Fruit fly (Drosophila melanogaster) whole organism, prepupa: Measurements from ENCODE around the gene CG13857.

Source experiments
- CG10631 ChIP-seq: fragments of 200-800 bp; sonication (Bioruptor generic); optimal IDR thresholded peaks from 2 replicates; lab custom pipeline; 2016; ENCODE audit warnings: missing biosample characterization, missing genetic modification characterization
- CG10669 ChIP-seq: fragments of 200-800 bp; sonication (Bioruptor generic); optimal IDR thresholded peaks from 3 replicates; lab custom pipeline; 2018; ENCODE audit warnings: missing biosample characterization, mild to moderate bottlenecking, missing genetic modification characterization, moderate library complexity
- CG11294 ChIP-seq: fragments of 200-800 bp; sonication (Bioruptor generic); IDR thresholded peaks from 2 replicates; pipeline ENCODE4 v1.3.6; 2022; ENCODE audit warnings: missing biosample characterization, missing genetic modification characterization
- CG11762 ChIP-seq: fragments of 200-800 bp; sonication (Bioruptor generic); optimal IDR thresholded peaks from 3 replicates; lab custom pipeline; 2016; ENCODE audit warnings: missing biosample characterization, missing genetic modification characterization; ENCODE audit not compliant: insufficient read depth
- CG15336 ChIP-seq: fragments of 200-800 bp; sonication (Bioruptor generic); IDR thresholded peaks from 2 replicates; pipeline ENCODE4 v1.3.6; 2022; ENCODE audit warnings: missing biosample characterization, missing genetic modification characterization
- CG1621 ChIP-seq: fragments of 200-800 bp; sonication (Bioruptor generic); optimal IDR thresholded peaks from 3 replicates; lab custom pipeline; 2018; ENCODE audit warnings: missing biosample characterization, mild to moderate bottlenecking, missing genetic modification characterization
- CG16779 ChIP-seq: fragments of 200-800 bp; sonication (Bioruptor generic); optimal IDR thresholded peaks from 3 replicates; lab custom pipeline; 2017; ENCODE audit warnings: missing biosample characterization, mild to moderate bottlenecking, missing genetic modification characterization
- CG3032 ChIP-seq: fragments of 200-800 bp; optimal IDR thresholded peaks from 2 replicates; lab custom pipeline; 2019; ENCODE audit warnings: missing biosample characterization, mild to moderate bottlenecking, missing genetic modification characterization, moderate library complexity
- CG31627 ChIP-seq: fragments of 200-800 bp; sonication (Bioruptor generic); optimal IDR thresholded peaks from 3 replicates; lab custom pipeline; 2016; ENCODE audit warnings: missing biosample characterization, missing genetic modification characterization
- CG34406 ChIP-seq: fragments of 200-800 bp; sonication (Bioruptor generic); optimal IDR thresholded peaks from 3 replicates; lab custom pipeline; 2016; ENCODE audit warnings: missing biosample characterization, missing genetic modification characterization
- CG6163 ChIP-seq: fragments of 200-800 bp; sonication (Bioruptor generic); IDR thresholded peaks from 3 replicates; pipeline ENCODE4 v1.3.6; 2022; ENCODE audit warnings: missing biosample characterization, missing genetic modification characterization
- CG6792 ChIP-seq: fragments of 200-800 bp; sonication (Bioruptor generic); optimal IDR thresholded peaks from 3 replicates; lab custom pipeline; 2016; ENCODE audit warnings: missing biosample characterization, missing genetic modification characterization
- CG6854 ChIP-seq: fragments of 200-800 bp; sonication (Bioruptor generic); optimal IDR thresholded peaks from 2 replicates; lab custom pipeline; 2017; ENCODE audit warnings: missing biosample characterization, mild to moderate bottlenecking, missing genetic modification characterization
- CG7368 ChIP-seq: fragments of 200-800 bp; sonication (Bioruptor generic); optimal IDR thresholded peaks from 3 replicates; lab custom pipeline; 2016; ENCODE audit warnings: missing biosample characterization, missing genetic modification characterization
- CG8319 ChIP-seq: fragments of 200-800 bp; sonication (Bioruptor generic); optimal IDR thresholded peaks from 3 replicates; lab custom pipeline; 2016; ENCODE audit warnings: missing biosample characterization, missing genetic modification characterization
- CG8632 ChIP-seq: fragments of 200-800 bp; sonication (Bioruptor generic); optimal IDR thresholded peaks from 3 replicates; lab custom pipeline; 2016; ENCODE audit warnings: missing biosample characterization, missing genetic modification characterization
- Eip75B ChIP-seq: fragments of 200-800 bp; sonication (Bioruptor generic); optimal IDR thresholded peaks from 3 replicates; lab custom pipeline; 2016; ENCODE audit warnings: missing biosample characterization, missing genetic modification characterization
- Eip78C ChIP-seq: fragments of 200-800 bp; sonication (Bioruptor generic); peaks from one replicate; lab custom pipeline; 2016; ENCODE audit warnings: missing biosample characterization, missing genetic modification characterization
- Eip93F ChIP-seq: fragments of 200-800 bp; sonication (Bioruptor generic); optimal IDR thresholded peaks from 2 replicates; lab custom pipeline; 2016; ENCODE audit warnings: missing biosample characterization, mild to moderate bottlenecking, missing genetic modification characterization
- Ets21C ChIP-seq: fragments of 200-800 bp; sonication (Bioruptor generic); optimal IDR thresholded peaks from 3 replicates; lab custom pipeline; 2016; ENCODE audit warnings: missing biosample characterization, missing genetic modification characterization
- Hr4 ChIP-seq: fragments of 200-800 bp; sonication (Bioruptor generic); optimal IDR thresholded peaks from 3 replicates; lab custom pipeline; 2016; ENCODE audit warnings: missing biosample characterization, missing genetic modification characterization
- Lpt ChIP-seq: fragments of 200-800 bp; sonication (Bioruptor generic); optimal IDR thresholded peaks from 3 replicates; lab custom pipeline; 2016; ENCODE audit warnings: missing biosample characterization, missing genetic modification characterization
- Met ChIP-seq: fragments of 200-800 bp; sonication (Bioruptor generic); optimal IDR thresholded peaks from 3 replicates; lab custom pipeline; 2016; ENCODE audit warnings: missing biosample characterization, missing genetic modification characterization
- Smox ChIP-seq: fragments of 200-800 bp; sonication (Bioruptor generic); optimal IDR thresholded peaks from 3 replicates; lab custom pipeline; 2016; ENCODE audit warnings: missing biosample characterization, missing genetic modification characterization
- Sox102F ChIP-seq: fragments of 200-800 bp; sonication (Bioruptor generic); optimal IDR thresholded peaks from 2 replicates; lab custom pipeline; 2016; ENCODE audit warnings: missing biosample characterization, mild to moderate bottlenecking, missing genetic modification characterization
- Sox14 ChIP-seq: fragments of 200-800 bp; sonication (Bioruptor generic); optimal IDR thresholded peaks from 3 replicates; lab custom pipeline; 2016; ENCODE audit warnings: missing biosample characterization, missing genetic modification characterization
- Sox15 ChIP-seq: fragments of 200-800 bp; sonication (Bioruptor generic); optimal IDR thresholded peaks from 3 replicates; lab custom pipeline; 2016; ENCODE audit warnings: missing biosample characterization, missing genetic modification characterization
- achi ChIP-seq: fragments of 200-800 bp; sonication (Bioruptor generic); optimal IDR thresholded peaks from 3 replicates; lab custom pipeline; 2016; ENCODE audit warnings: missing biosample characterization, missing genetic modification characterization
- acj6 ChIP-seq: fragments of 200-800 bp; sonication (Bioruptor generic); optimal IDR thresholded peaks from 3 replicates; lab custom pipeline; 2016; ENCODE audit warnings: missing biosample characterization, missing genetic modification characterization
- dac ChIP-seq: fragments of 200-800 bp; sonication (Bioruptor generic); optimal IDR thresholded peaks from 2 replicates; lab custom pipeline; 2017; ENCODE audit warnings: missing biosample characterization, mild to moderate bottlenecking, missing genetic modification characterization
- dsx ChIP-seq: fragments of 200-800 bp; optimal IDR thresholded peaks from 3 replicates; lab custom pipeline; 2019; ENCODE audit warnings: missing biosample characterization, mild to moderate bottlenecking, missing genetic modification characterization, moderate library complexity; ENCODE audit not compliant: poor library complexity, severe bottlenecking
- eg ChIP-seq: fragments of 200-800 bp; sonication (Bioruptor generic); IDR thresholded peaks from 3 replicates; pipeline ENCODE4 v1.3.6; 2022; ENCODE audit warnings: missing biosample characterization, missing genetic modification characterization
- esn ChIP-seq: fragments of 200-800 bp; sonication (Bioruptor generic); optimal IDR thresholded peaks from 2 replicates; lab custom pipeline; 2016; ENCODE audit warnings: missing biosample characterization, mild to moderate bottlenecking, missing genetic modification characterization, moderate library complexity
- fd59A ChIP-seq: fragments of 200-800 bp; sonication (Bioruptor generic); optimal IDR thresholded peaks from 2 replicates; lab custom pipeline; 2017; ENCODE audit warnings: missing biosample characterization, mild to moderate bottlenecking, missing genetic modification characterization, missing genetic modification reagents
- fkh ChIP-seq: fragments of 200-800 bp; sonication (Bioruptor generic); optimal IDR thresholded peaks from 3 replicates; lab custom pipeline; 2017; ENCODE audit warnings: missing biosample characterization, mild to moderate bottlenecking, missing genetic modification characterization, moderate library complexity
- lz ChIP-seq: fragments of 200-800 bp; sonication (Bioruptor generic); optimal IDR thresholded peaks from 3 replicates; lab custom pipeline; 2016; ENCODE audit warnings: missing biosample characterization, missing genetic modification characterization
- net ChIP-seq: fragments of 200-800 bp; sonication (Bioruptor generic); optimal IDR thresholded peaks from 3 replicates; lab custom pipeline; 2016; ENCODE audit warnings: missing biosample characterization, missing genetic modification characterization
- salr ChIP-seq, 2 experiments: fragments of 200-800 bp; sonication (Bioruptor generic); optimal IDR thresholded peaks; 3 replicates each; lab custom pipeline; 2016 to 2018; ENCODE audit warnings: missing biosample characterization in 2 of 2, missing genetic modification characterization in 2 of 2, mild to moderate bottlenecking in 1 of 2
- spab ChIP-seq: fragments of 200-800 bp; sonication (Bioruptor generic); optimal IDR thresholded peaks from 2 replicates; lab custom pipeline; 2017; ENCODE audit warnings: missing biosample characterization, mild to moderate bottlenecking, missing genetic modification characterization, missing genetic modification reagents
- ss ChIP-seq, 2 experiments: fragments of 200-800 bp; sonication (Bioruptor generic); optimal IDR thresholded peaks; 2 replicates in 1 of 2; 3 replicates in 1 of 2; lab custom pipeline; 2017 to 2018; ENCODE audit warnings: mild to moderate bottlenecking in 2 of 2, missing biosample characterization in 2 of 2, missing genetic modification characterization in 2 of 2, moderate library complexity in 1 of 2
- svp ChIP-seq: fragments of 200-800 bp; sonication (Bioruptor generic); peaks from one replicate; lab custom pipeline; 2016; ENCODE audit warnings: missing biosample characterization, missing genetic modification characterization
- topi ChIP-seq: fragments of 200-800 bp; sonication (Bioruptor generic); optimal IDR thresholded peaks from 3 replicates; lab custom pipeline; 2016; ENCODE audit warnings: missing biosample characterization, missing genetic modification characterization
- vri ChIP-seq: fragments of 200-800 bp; sonication (Bioruptor generic); optimal IDR thresholded peaks from 3 replicates; lab custom pipeline; 2016; ENCODE audit warnings: missing biosample characterization, mild to moderate bottlenecking, missing genetic modification characterization

The CG13857 gene

dm6 chr3R:22421618-22422017 lies 27.7 kb upstream of the CG13857 start (continued):
- no peak for TF ChIP-seq CG10631
- peak; percentile 86 for TF ChIP-seq CG6163
- TF ChIP-seq Eip93F: peak; percentile 24
- peak; percentile 86 for TF ChIP-seq esn (GFP tag; lab: Kevin White, UChicago)
- TF ChIP-seq acj6: peak; percentile 72
- TF ChIP-seq Sox14 (GFP tag; lab: Kevin White, UChicago): peak; percentile 75
- no peak for TF ChIP-seq dsx
- TF ChIP-seq eg: peak; percentile 88
- no peak for TF ChIP-seq fd59A (GFP tag; lab: Kevin White, UChicago)
- peak; percentile 23 for TF ChIP-seq CG10669 (GFP tag; lab: Kevin White, UChicago)
- TF ChIP-seq salr (GFP tag; optimal IDR thresholded peaks at IDR 0.05; lab: Kevin White, UChicago): no peak
- peak; percentile 45 for TF ChIP-seq vri
- TF ChIP-seq CG8632 (GFP tag; lab: Kevin White, UChicago): peak; percentile 71
- no peak for TF ChIP-seq Lpt (GFP tag; lab: Kevin White, UChicago)
- peak; percentile 24 for TF ChIP-seq CG11762

dm6 chr3R:22420911-22421310 lies 27.0 kb upstream of the CG13857 start, which contains the start of the genes Nop56 and mats:
Nop56 (minus strand) TSS chr3R:22421068.
mats (plus strand) TSS chr3R:22421161.
- TF ChIP-seq CG31627 (GFP tag; lab: Kevin White, UChicago) (no peak), Eip78C (peak; percentile 55), eg (no peak), Ets21C (GFP tag; lab: Kevin White, UChicago) (no peak), fkh (peak; percentile 7), svp (GFP tag; lab: Kevin White, UChicago) (peak; percentile 70), vri (peak; percentile 46), salr (GFP tag; optimal IDR thresholded peaks at IDR 0.05; lab: Kevin White, UChicago) (peak in 1 of 2 experiments; percentile 1), topi (GFP tag; lab: Kevin White, UChicago) (peak; percentile 26), Eip93F (peak; percentile 14), achi (GFP tag; lab: Kevin White, UChicago) (no peak), Sox14 (GFP tag; lab: Kevin White, UChicago) (peak; percentile 41), lz (no peak)
- TF ChIP-seq, all 60 proteins: peak for 8

DNA sequence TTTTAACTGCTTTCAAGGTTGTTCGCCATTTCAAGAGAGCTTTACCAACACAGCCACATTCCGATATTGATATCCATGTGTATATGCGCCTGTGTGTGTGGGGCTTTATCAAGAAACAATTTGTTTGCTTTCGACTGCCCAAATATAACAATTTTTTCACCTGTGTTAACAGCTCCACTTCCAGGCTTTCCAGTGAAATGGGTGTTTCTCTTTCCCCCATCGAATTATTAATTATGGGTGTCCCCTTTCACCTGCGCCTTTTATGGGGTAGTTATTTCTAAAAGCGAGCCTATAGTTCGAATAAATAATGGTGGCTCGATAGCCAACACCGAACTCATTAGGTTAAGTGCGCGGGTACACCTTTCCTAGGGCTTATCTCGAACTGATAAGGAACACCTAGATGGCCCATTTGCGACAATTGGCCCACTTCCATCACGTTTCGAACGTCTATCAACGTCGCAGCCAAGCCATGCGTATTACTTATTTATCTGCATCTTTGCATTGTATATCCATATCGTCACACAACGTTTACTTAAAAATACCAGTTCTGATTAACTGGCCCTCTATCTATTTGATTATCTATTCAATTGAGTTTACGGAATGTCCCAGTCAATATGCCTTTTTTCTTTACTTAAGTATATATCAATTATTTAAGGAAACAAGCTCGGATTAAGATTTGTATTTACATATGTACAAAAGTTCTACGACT lies 18.1 kb upstream of the CG13857 start:
- TF ChIP-seq fkh (peak; percentile 86), Eip78C (peak; percentile 27), vri (peak; percentile 27), CG3032 (tag; lab: Kevin White, UChicago) (no peak), CG6854 (GFP tag; lab: Kevin White, UChicago) (no peak), svp (GFP tag; lab: Kevin White, UChicago) (peak; percentile 73)
- TF ChIP-seq, all 60 proteins: peak for 4

- TF ChIP-seq CG11294 (GFP tag; lab: Robert Waterston, UW): peak; percentile 18; the same call in 1 of the 2 replicates
- no peak for TF ChIP-seq dac (GFP tag; lab: Kevin White, UChicago)
- TF ChIP-seq vri: peak; percentile 43
- TF ChIP-seq Met (GFP tag; lab: Kevin White, UChicago): peak; percentile 77
- peak; percentile 79 for TF ChIP-seq achi (GFP tag; lab: Kevin White, UChicago)
- TF ChIP-seq Sox15 (GFP tag; lab: Kevin White, UChicago): peak; percentile 70
- TF ChIP-seq Sox102F (GFP tag; lab: Kevin White, UChicago): no peak
- no peak for TF ChIP-seq CG15336 (GFP tag; lab: Robert Waterston, UW)
- no peak for TF ChIP-seq dsx
- TF ChIP-seq fkh: peak; percentile 64
- peak; percentile 65 for TF ChIP-seq CG6792 (GFP tag; lab: Kevin White, UChicago)
- peak; percentile 80 for TF ChIP-seq topi (GFP tag; lab: Kevin White, UChicago)
- no peak for TF ChIP-seq ss (GFP tag; optimal IDR thresholded peaks at IDR 0.05; lab: Kevin White, UChicago)
- peak; percentile 79 for TF ChIP-seq Eip75B (GFP tag; lab: Kevin White, UChicago)
- peak; percentile 73 for TF ChIP-seq CG3032 (tag; lab: Kevin White, UChicago)
- TF ChIP-seq Smox (GFP tag; lab: Kevin White, UChicago): peak; percentile 72
- TF ChIP-seq CG1621: no peak
- TF ChIP-seq spab (GFP tag; lab: Kevin White, UChicago): no peak
- TF ChIP-seq net (GFP tag; lab: Kevin White, UChicago): peak; percentile 55
- no peak for TF ChIP-seq Hr4 (GFP tag; lab: Kevin White, UChicago)
- TF ChIP-seq CG16779: no peak
- TF ChIP-seq CG8319 (GFP tag; lab: Kevin White, UChicago): peak; percentile 69
- no peak for TF ChIP-seq CG7368 (GFP tag; lab: Kevin White, UChicago)
- TF ChIP-seq CG34406 (GFP tag; lab: Kevin White, UChicago): peak; percentile 65
Observed at dm6 chr3R:22410537-22411360, 16.8 kb upstream of the CG13857 start, which contains the start of the genes CG13850 and lqfR. CG13850 (minus strand) TSS chr3R:22410915. lqfR (plus strand) TSS chr3R:22411301.
